Fruit fly (Drosophila melanogaster): Measurements from ENCODE around the gene slou.

DNA sequence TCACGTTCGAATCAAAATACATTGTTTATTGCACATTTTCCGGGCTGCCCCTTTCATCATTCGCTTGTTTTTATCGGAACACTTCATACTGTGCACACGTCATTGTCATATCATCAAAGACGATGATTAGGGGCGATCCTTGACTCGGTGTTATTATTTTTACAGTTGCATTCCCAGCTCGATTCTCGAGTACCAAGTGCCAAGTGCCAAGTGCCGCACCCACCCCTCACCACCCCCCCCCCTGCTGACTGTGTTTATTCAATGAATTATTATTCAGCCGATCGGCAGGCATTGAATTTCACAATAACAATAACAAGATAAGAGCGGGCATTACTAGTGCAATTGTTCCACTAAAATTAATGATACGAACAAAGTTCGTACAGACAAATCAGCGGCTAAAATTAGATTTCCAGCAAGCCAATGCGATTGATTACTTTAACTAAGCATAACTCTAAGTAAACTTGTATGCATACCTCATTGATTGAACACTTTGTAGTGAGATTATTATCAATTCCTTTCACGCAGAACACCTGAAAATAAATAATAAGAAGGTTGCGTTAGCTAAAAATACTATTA, 30.6 kb upstream of the slou start:
- no peak for TF ChIP-seq ro (GFP tag; IDR thresholded peaks at IDR 0.05)
- TF ChIP-seq CG13775 (GFP tag; optimal IDR thresholded peaks at IDR 0.05): no peak
- no peak for TF ChIP-seq eve (GFP tag; optimal IDR thresholded peaks at IDR 0.05)
- TF ChIP-seq Optix (GFP tag; IDR thresholded peaks at IDR 0.05): no peak
- no peak for TF ChIP-seq psq (GFP tag; optimal IDR thresholded peaks at IDR 0.05)
- no peak for TF ChIP-seq amos (GFP tag; IDR thresholded peaks at IDR 0.05; ENCODE audit: partially characterized antibody)
- no peak for TF ChIP-seq CG10431 (GFP tag; optimal IDR thresholded peaks at IDR 0.05)

All from whole organism, embryonic.